Worm (Caenorhabditis elegans) whole organism, midembryonic: Measurements from ENCODE around the gene immt-2.

Source experiments
- T22C8.4 ChIP-seq: fragments of 200-800 bp; sonication (Bioruptor generic); IDR thresholded peaks from 2 replicates; pipeline ENCODE4 v1.3.6; 2022; ENCODE audit warnings: missing genetic modification characterization, missing compliant biosample characterization
- cog-1 ChIP-seq: sonication (generic microtip); optimal IDR thresholded peaks from 2 replicates; lab custom pipeline; 2016; ENCODE audit warnings: missing genetic modification characterization, missing compliant biosample characterization
- flt-1 ChIP-seq: fragments of 200-800 bp; sonication (Bioruptor generic); IDR thresholded peaks from 2 replicates; pipeline ENCODE4 v1.3.6; 2022; ENCODE audit warnings: missing genetic modification characterization, missing compliant biosample characterization
- klf-2 ChIP-seq: fragments of 200-800 bp; sonication (Bioruptor generic); conservative IDR thresholded peaks from 2 replicates; pipeline ENCODE4 v1.3.6; 2022; ENCODE audit warnings: missing genetic modification reagents, missing genetic modification characterization, missing compliant biosample characterization
- med-1 ChIP-seq: sonication (generic microtip); optimal IDR thresholded peaks from 2 replicates; lab custom pipeline; 2017; ENCODE audit warnings: missing genetic modification characterization, mild to moderate bottlenecking, missing compliant biosample characterization, antibody characterized with exemption, missing genetic modification reagents; ENCODE audit not compliant: insufficient read depth
- ref-1 ChIP-seq: fragments of 200-800 bp; sonication (Bioruptor generic); conservative IDR thresholded peaks from 2 replicates; pipeline ENCODE4 v1.3.6; 2022; ENCODE audit warnings: missing genetic modification reagents, missing genetic modification characterization, missing compliant biosample characterization
- tab-1 ChIP-seq: fragments of 200-800 bp; sonication (Bioruptor generic); IDR thresholded peaks from 2 replicates; pipeline ENCODE4 v1.3.6; 2022; ENCODE audit warnings: missing genetic modification characterization, missing compliant biosample characterization
- ztf-23 ChIP-seq: fragments of 200-800 bp; sonication (Bioruptor generic); IDR thresholded peaks from 2 replicates; pipeline ENCODE4 v1.3.6; 2022; ENCODE audit warnings: missing genetic modification reagents, missing genetic modification characterization, missing compliant biosample characterization
- ztf-29 ChIP-seq: fragments of 200-800 bp; sonication (Bioruptor generic); IDR thresholded peaks from 2 replicates; pipeline ENCODE4 v1.3.6; 2022; ENCODE audit warnings: missing genetic modification reagents, missing genetic modification characterization, missing compliant biosample characterization

immt-2 gene

ce11 chrV:16793312-16793711, 4.2 kb downstream of the immt-2 start:
- TF ChIP-seq ztf-29: no peak
- no peak for TF ChIP-seq T22C8.4
- no peak for TF ChIP-seq med-1 (GFP tag; lab: Kevin White, UChicago)
- no peak for TF ChIP-seq cog-1 (tag; lab: Kevin White, UChicago)
- no peak for TF ChIP-seq flt-1
- TF ChIP-seq tab-1: no peak
- TF ChIP-seq ztf-23: no peak
- TF ChIP-seq klf-2 (GFP tag; lab: Robert Waterston, UW): no peak
- no peak for TF ChIP-seq ref-1 (GFP tag; lab: Robert Waterston, UW)

- TF ChIP-seq cog-1 (tag; lab: Kevin White, UChicago): no peak
- no peak for TF ChIP-seq T22C8.4
- TF ChIP-seq ref-1 (GFP tag; lab: Robert Waterston, UW): no peak
- TF ChIP-seq tab-1: no peak
- no peak for TF ChIP-seq flt-1
Observed at ce11 chrV:16794079-16794478, 5.0 kb downstream of the immt-2 start.

DNA sequence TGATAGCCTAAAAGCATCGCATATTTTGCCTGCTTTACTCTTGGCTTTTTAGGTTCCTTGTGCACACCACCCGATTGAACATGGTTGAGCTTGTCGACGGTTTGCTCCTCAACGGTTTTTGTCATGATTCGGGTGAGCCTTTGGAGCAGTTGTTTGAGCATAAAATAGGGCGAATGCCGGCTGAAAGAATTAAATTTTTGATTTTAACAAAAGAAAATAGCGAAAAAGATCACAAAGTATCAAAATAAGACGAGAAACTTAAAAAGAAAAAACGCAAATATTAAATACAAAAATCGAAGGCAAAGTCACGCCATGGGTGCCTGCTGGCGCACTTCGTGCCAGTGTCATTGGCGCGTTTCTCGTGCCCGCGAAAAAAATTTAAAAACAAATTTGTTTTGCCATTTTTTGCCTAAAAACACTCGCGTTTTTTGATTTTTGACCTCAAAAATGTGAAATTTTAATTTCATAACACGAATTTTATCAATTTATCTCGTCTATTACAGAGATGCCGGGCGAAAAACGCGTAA, 5.8 kb downstream of the immt-2 start, which contains the start of the genes ctps-1 and pus-1:
TSS of gene ctps-1 (plus strand) at position 51 of the 527 bp plus-strand sequence.
TSS of gene pus-1 (minus strand) at position 125 of the 527 bp plus-strand sequence.
- no peak for TF ChIP-seq tab-1
- TF ChIP-seq med-1 (GFP tag; lab: Kevin White, UChicago): no peak
- TF ChIP-seq cog-1 (tag; lab: Kevin White, UChicago): no peak
- no peak for TF ChIP-seq T22C8.4
- TF ChIP-seq flt-1: no peak
- no peak for TF ChIP-seq ref-1 (GFP tag; lab: Robert Waterston, UW)
- TF ChIP-seq klf-2 (GFP tag; lab: Robert Waterston, UW): no peak
- TF ChIP-seq ztf-23: no peak
- no peak for TF ChIP-seq ztf-29

DNA sequence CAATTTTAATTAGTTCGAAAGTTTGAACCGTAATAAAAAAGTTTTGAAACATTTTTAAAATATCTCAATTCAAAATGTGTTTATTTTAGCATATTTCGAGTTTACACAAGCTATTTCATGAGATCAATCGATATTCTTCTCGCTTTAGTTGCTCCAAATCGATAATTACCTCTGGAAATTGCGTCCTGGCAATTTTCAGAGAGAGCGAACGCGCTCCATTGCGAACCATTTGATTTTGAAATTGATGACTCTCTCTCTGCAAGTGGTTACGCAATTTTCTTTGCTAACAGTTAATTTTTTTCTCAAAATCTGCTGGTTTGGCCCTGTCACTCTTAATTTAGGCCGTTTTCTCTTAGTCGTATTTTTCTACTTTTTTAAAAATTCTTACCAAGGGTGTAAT, 11.4 kb downstream of the immt-2 start:
- TF ChIP-seq klf-2 (GFP tag; lab: Robert Waterston, UW) (no peak), T22C8.4 (no peak)

ce11 chrV:16802572-16802971, 13.5 kb downstream of the immt-2 start, which contains the start of gene cand-1:
cand-1 (plus strand) TSS chrV:16802872.
- TF ChIP-seq klf-2 (GFP tag; lab: Robert Waterston, UW) (no peak), flt-1 (no peak), ref-1 (GFP tag; lab: Robert Waterston, UW) (no peak), cog-1 (tag; lab: Kevin White, UChicago) (no peak), med-1 (GFP tag; lab: Kevin White, UChicago) (no peak), T22C8.4 (no peak), ztf-23 (no peak), tab-1 (no peak), ztf-29 (no peak)

- no peak for TF ChIP-seq flt-1
- no peak for TF ChIP-seq ref-1 (GFP tag; lab: Robert Waterston, UW)
- no peak for TF ChIP-seq cog-1 (tag; lab: Kevin White, UChicago)
- TF ChIP-seq klf-2 (GFP tag; lab: Robert Waterston, UW): no peak
- TF ChIP-seq tab-1: no peak
- TF ChIP-seq ztf-29: no peak
- TF ChIP-seq ztf-23: no peak
- no peak for TF ChIP-seq T22C8.4
- TF ChIP-seq med-1 (GFP tag; lab: Kevin White, UChicago): no peak
Observed at ce11 chrV:16804795-16805194, 15.7 kb downstream of the immt-2 start.

DNA sequence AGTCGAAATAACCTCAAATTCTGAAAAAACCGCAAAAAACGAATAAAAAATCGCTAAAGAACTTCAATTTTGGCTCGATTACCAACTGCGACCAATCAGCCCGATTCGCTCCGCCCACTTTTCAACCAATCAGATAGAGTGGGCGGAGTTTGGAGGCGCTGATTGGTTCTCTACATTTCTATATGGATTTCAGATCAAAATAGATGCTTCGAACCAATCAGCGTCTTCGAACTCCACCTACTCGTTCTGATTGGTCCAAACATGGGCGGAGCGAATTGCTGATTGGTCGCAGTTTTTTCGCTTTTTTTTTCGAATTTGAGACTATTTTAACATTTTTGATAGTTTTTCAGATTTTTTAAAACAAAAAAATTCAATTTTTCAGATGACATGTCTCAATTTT, 19.1 kb downstream of the immt-2 start:
- TF ChIP-seq ref-1 (GFP tag; lab: Robert Waterston, UW): no peak
- TF ChIP-seq flt-1: no peak
- TF ChIP-seq ztf-29: no peak
- no peak for TF ChIP-seq cog-1 (tag; lab: Kevin White, UChicago)
- TF ChIP-seq klf-2 (GFP tag; lab: Robert Waterston, UW): no peak
- TF ChIP-seq tab-1: no peak
- no peak for TF ChIP-seq ztf-23
- TF ChIP-seq T22C8.4: no peak

DNA sequence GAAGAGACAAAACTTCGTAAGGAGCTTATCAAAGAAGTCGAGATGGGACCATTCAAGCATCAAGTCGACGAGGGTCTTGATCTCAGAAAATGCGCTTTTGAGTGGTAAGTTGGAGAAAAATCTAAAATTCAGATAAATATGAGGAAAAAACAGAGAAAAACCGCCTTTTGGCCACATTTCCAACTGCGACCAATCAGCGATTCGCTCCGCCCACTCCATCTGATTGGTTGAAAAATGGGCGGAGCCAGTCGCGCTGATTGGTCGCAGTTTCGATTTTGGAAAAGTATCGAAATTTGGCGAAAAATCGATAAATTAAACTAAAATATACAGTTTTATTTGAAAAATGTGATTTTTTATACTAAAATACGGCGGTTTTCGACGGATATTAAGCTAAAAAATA, 22.8 kb downstream of the immt-2 start:
- no peak for TF ChIP-seq tab-1
- TF ChIP-seq ref-1 (GFP tag; lab: Robert Waterston, UW): no peak
- no peak for TF ChIP-seq flt-1
- TF ChIP-seq med-1 (GFP tag; lab: Kevin White, UChicago): no peak
- TF ChIP-seq T22C8.4: no peak
- no peak for TF ChIP-seq ztf-29
- TF ChIP-seq klf-2 (GFP tag; lab: Robert Waterston, UW): no peak
- TF ChIP-seq cog-1 (tag; lab: Kevin White, UChicago): no peak
- TF ChIP-seq ztf-23: no peak

ce11 chrV:16812371-16812770, 23.3 kb downstream of the immt-2 start:
- TF ChIP-seq ref-1 (GFP tag; lab: Robert Waterston, UW): no peak
- no peak for TF ChIP-seq ztf-29
- no peak for TF ChIP-seq ztf-23
- no peak for TF ChIP-seq klf-2 (GFP tag; lab: Robert Waterston, UW)
- TF ChIP-seq flt-1: no peak
- no peak for TF ChIP-seq med-1 (GFP tag; lab: Kevin White, UChicago)
- TF ChIP-seq T22C8.4: no peak
- no peak for TF ChIP-seq cog-1 (tag; lab: Kevin White, UChicago)
- TF ChIP-seq tab-1: no peak

ce11 chrV:16814541-16815207, 25.6 kb downstream of the immt-2 start:
- TF ChIP-seq ref-1 (GFP tag; lab: Robert Waterston, UW) (no peak), ztf-23 (no peak), med-1 (GFP tag; lab: Kevin White, UChicago) (no peak), T22C8.4 (no peak)
